Fruit fly (Drosophila melanogaster) whole organism, wandering third instar larva: Measurements from ENCODE around the gene CG3726.

Experiments
- Abd-B ChIP-seq: fragments of >200 bp; optimal IDR thresholded peaks from 2 replicates; lab custom pipeline; 2017; ENCODE audit warnings: missing biosample characterization, missing genetic modification characterization
- CG32264 ChIP-seq: fragments of 200-800 bp; sonication (Bioruptor generic); optimal IDR thresholded peaks from 2 replicates; lab custom pipeline; 2016; ENCODE audit warnings: missing biosample characterization, missing genetic modification characterization
- CG9705 ChIP-seq: fragments of 200-800 bp; sonication (Bioruptor generic); optimal IDR thresholded peaks from 2 replicates; lab custom pipeline; 2018; ENCODE audit warnings: missing biosample characterization, mild to moderate bottlenecking, missing genetic modification characterization
- CrebA ChIP-seq: fragments of 200-800 bp; sonication (Bioruptor generic); optimal IDR thresholded peaks from 2 replicates; lab custom pipeline; 2016; ENCODE audit warnings: missing biosample characterization, mild to moderate bottlenecking, missing genetic modification characterization, borderline replicate concordance
- Dfd ChIP-seq: fragments of >200 bp; optimal IDR thresholded peaks from 2 replicates; lab custom pipeline; 2017; ENCODE audit warnings: missing biosample characterization, missing genetic modification characterization
- Dif ChIP-seq: fragments of 200-275, 200-300 bp; sonication (Bioruptor generic); optimal IDR thresholded peaks from 2 replicates; lab custom pipeline; 2018; ENCODE audit warnings: missing biosample characterization, missing genetic modification characterization; ENCODE audit not compliant: partially characterized antibody
- GATAd ChIP-seq: sonication (Bioruptor generic); optimal IDR thresholded peaks from 2 replicates; lab custom pipeline; 2016; ENCODE audit warnings: missing biosample characterization, missing genetic modification characterization
- HLH106 ChIP-seq: fragments of 200-800 bp; optimal IDR thresholded peaks from 3 replicates; lab custom pipeline; 2019; ENCODE audit warnings: missing biosample characterization, mild to moderate bottlenecking, missing genetic modification characterization, moderate library complexity
- Hnf4 ChIP-seq: fragments of 200-800 bp; sonication (Bioruptor generic); optimal IDR thresholded peaks from 2 replicates; lab custom pipeline; 2016; ENCODE audit warnings: missing biosample characterization, mild to moderate bottlenecking, missing genetic modification characterization
- Hr78 ChIP-seq: fragments of >200 bp; optimal IDR thresholded peaks from 2 replicates; lab custom pipeline; 2017; ENCODE audit warnings: missing biosample characterization, missing genetic modification characterization
- Hr83 ChIP-seq: fragments of 200-300 bp; sonication (Bioruptor generic); optimal IDR thresholded peaks from 2 replicates; lab custom pipeline; 2016; ENCODE audit warnings: missing biosample characterization, mild to moderate bottlenecking, missing genetic modification characterization, moderate library complexity; ENCODE audit not compliant: poor library complexity, severe bottlenecking
- Jra ChIP-seq: sonication (Bioruptor generic); optimal IDR thresholded peaks from 2 replicates; lab custom pipeline; 2016; ENCODE audit warnings: missing biosample characterization, missing genetic modification characterization
- Mio ChIP-seq: sonication (Bioruptor generic); optimal IDR thresholded peaks from 2 replicates; lab custom pipeline; 2016; ENCODE audit warnings: missing biosample characterization, missing genetic modification characterization
- Myc ChIP-seq: fragments of >200 bp; optimal IDR thresholded peaks from 2 replicates; lab custom pipeline; 2017
- N ChIP-seq: fragments of >200 bp; optimal IDR thresholded peaks from 2 replicates; lab custom pipeline; 2018; ENCODE audit warnings: missing biosample characterization, missing external identifiers, missing genetic modification characterization
- OdsH ChIP-seq: fragments of 200-800 bp; sonication (Bioruptor generic); optimal IDR thresholded peaks from 2 replicates; lab custom pipeline; 2016; ENCODE audit warnings: missing biosample characterization, mild to moderate bottlenecking, missing genetic modification characterization
- Rel ChIP-seq, 2 experiments: fragments of 200-800 bp; sonication (Bioruptor generic) in 1 of 2; optimal IDR thresholded peaks; 2 replicates in 1 of 2; 3 replicates in 1 of 2; lab custom pipeline; 2016 to 2019; ENCODE audit warnings: mild to moderate bottlenecking in 2 of 2, missing biosample characterization in 2 of 2, missing genetic modification characterization in 2 of 2, moderate library complexity in 1 of 2
- Sp1 ChIP-seq: fragments of 200-800 bp; sonication (Bioruptor generic); optimal IDR thresholded peaks from 3 replicates; lab custom pipeline; 2019; ENCODE audit warnings: missing biosample characterization, mild to moderate bottlenecking, missing genetic modification characterization, moderate library complexity
- Vsx2 ChIP-seq: fragments of 200-300, 225-300 bp; sonication (Bioruptor generic); optimal IDR thresholded peaks from 2 replicates; lab custom pipeline; 2018; ENCODE audit warnings: missing biosample characterization, missing genetic modification characterization; ENCODE audit not compliant: partially characterized antibody
- br ChIP-seq: fragments of 200-800 bp; sonication (Bioruptor generic); optimal IDR thresholded peaks from 2 replicates; lab custom pipeline; 2016; ENCODE audit warnings: missing biosample characterization, missing genetic modification characterization
- brk ChIP-seq: fragments of 200-800 bp; sonication (Bioruptor generic); optimal IDR thresholded peaks from 2 replicates; lab custom pipeline; 2016; ENCODE audit warnings: missing biosample characterization, mild to moderate bottlenecking, missing genetic modification characterization
- dl ChIP-seq, 2 experiments: fragments of 175-275, 200-275 bp in 1 of 2; fragments of 200-275 bp in 1 of 2; sonication (Bioruptor generic); optimal IDR thresholded peaks; lab custom pipeline; 2018; ENCODE audit warnings: mild to moderate bottlenecking in 2 of 2, missing biosample characterization in 2 of 2, missing genetic modification characterization in 2 of 2, moderate library complexity in 2 of 2; ENCODE audit not compliant: partially characterized antibody in 2 of 2, insufficient read depth in 1 of 2
- dmrt93B ChIP-seq: fragments of 200-800 bp; sonication (Bioruptor generic); optimal IDR thresholded peaks from 2 replicates; lab custom pipeline; 2018; ENCODE audit warnings: missing biosample characterization, mild to moderate bottlenecking, missing genetic modification characterization
- dsf ChIP-seq: sonication (Bioruptor generic); optimal IDR thresholded peaks from 2 replicates; lab custom pipeline; 2016; ENCODE audit warnings: missing biosample characterization, missing genetic modification characterization, borderline replicate concordance
- ey ChIP-seq: fragments of 200-800 bp; sonication (Bioruptor generic); optimal IDR thresholded peaks from 2 replicates; lab custom pipeline; 2016; ENCODE audit warnings: missing biosample characterization, missing genetic modification characterization
- foxo ChIP-seq, 2 experiments: fragments of 200-800 bp; sonication (Bioruptor generic); optimal IDR thresholded peaks; 2 replicates in 1 of 2; 3 replicates in 1 of 2; lab custom pipeline; 2016 to 2017; ENCODE audit warnings: missing biosample characterization in 2 of 2, missing genetic modification characterization in 2 of 2
- fru ChIP-seq: fragments of 200-800 bp; sonication (Bioruptor generic); optimal IDR thresholded peaks from 3 replicates; lab custom pipeline; 2016; ENCODE audit warnings: missing biosample characterization, mild to moderate bottlenecking, missing genetic modification characterization
- h ChIP-seq: fragments of 200-800 bp; sonication (Bioruptor generic); optimal IDR thresholded peaks from 3 replicates; lab custom pipeline; 2016; ENCODE audit warnings: missing biosample characterization, mild to moderate bottlenecking, missing genetic modification characterization
- jim ChIP-seq: fragments of 175-275, 200-325 bp; sonication (Bioruptor generic); optimal IDR thresholded peaks from 2 replicates; lab custom pipeline; 2016; ENCODE audit warnings: missing biosample characterization, mild to moderate bottlenecking, missing genetic modification characterization
- lola ChIP-seq: fragments of >200 bp; optimal IDR thresholded peaks from 2 replicates; lab custom pipeline; 2017; ENCODE audit warnings: missing biosample characterization, missing genetic modification characterization
- pan ChIP-seq: fragments of >200 bp; optimal IDR thresholded peaks from 2 replicates; lab custom pipeline; 2017
- psq ChIP-seq: fragments of 200-800 bp; sonication (Bioruptor generic); optimal IDR thresholded peaks from 3 replicates; lab custom pipeline; 2017; ENCODE audit warnings: missing biosample characterization, mild to moderate bottlenecking, missing genetic modification characterization, moderate library complexity
- rgr ChIP-seq: fragments of 200-800 bp; sonication (Bioruptor generic); optimal IDR thresholded peaks from 3 replicates; lab custom pipeline; 2016; ENCODE audit warnings: missing biosample characterization, mild to moderate bottlenecking, missing genetic modification characterization
- sage ChIP-seq: fragments of 200-800 bp; sonication (Bioruptor generic); optimal IDR thresholded peaks from 2 replicates; lab custom pipeline; 2016; ENCODE audit warnings: missing biosample characterization, mild to moderate bottlenecking, missing genetic modification characterization
- sv ChIP-seq: fragments of 200-800 bp; sonication (Bioruptor generic); optimal IDR thresholded peaks from 3 replicates; lab custom pipeline; 2016; ENCODE audit warnings: missing biosample characterization, missing genetic modification characterization
- tai ChIP-seq: sonication (Bioruptor generic); optimal IDR thresholded peaks from 2 replicates; lab custom pipeline; 2016; ENCODE audit warnings: missing biosample characterization, missing genetic modification characterization
- usp ChIP-seq: fragments of >200 bp; optimal IDR thresholded peaks from 2 replicates; lab custom pipeline; 2017; ENCODE audit warnings: missing biosample characterization, missing genetic modification characterization
- woc ChIP-seq: sonication (Bioruptor generic); optimal IDR thresholded peaks from 2 replicates; lab custom pipeline; 2016; ENCODE audit warnings: missing biosample characterization, mild to moderate bottlenecking, missing genetic modification characterization

Gene CG3726

dm6 chrX:5895821-5896550, 20.9 kb upstream of the CG3726 start (continued):
- TF ChIP-seq Mio (GFP tag; lab: Kevin White, UChicago), result peak; percentile 84
- TF ChIP-seq Sp1 (GFP tag; lab: Kevin White, UChicago), result peak; percentile 96
- peak; percentile 84 for TF ChIP-seq GATAd (GFP tag; lab: Kevin White, UChicago)
- no peak for TF ChIP-seq lola
- TF ChIP-seq dl (GFP tag; optimal IDR thresholded peaks at IDR 0.05; lab: Kevin White, UChicago; ENCODE audit: insufficient read depth in 1 of 2, partially characterized antibody in 2 of 2), result no peak
- TF ChIP-seq Hnf4 (GFP tag; lab: Kevin White, UChicago), result peak; percentile 98
- TF ChIP-seq fru (GFP tag; lab: Kevin White, UChicago), result peak; percentile 95
- TF ChIP-seq brk, result peak; percentile 87

dm6 chrX:5896809-5897700, 19.8 kb upstream of the CG3726 start:
- TF ChIP-seq CG32264 (no peak), sv (no peak), psq (GFP tag; lab: Kevin White, UChicago) (peak; percentile 46), Vsx2 (GFP tag; lab: Kevin White, UChicago) (no peak), CG9705 (GFP tag; lab: Kevin White, UChicago) (no peak), woc (peak; percentile 49), Jra (no peak), lola (no peak), usp (GFP tag; lab: Kevin White, UChicago) (no peak), sage (GFP tag; lab: Kevin White, UChicago) (no peak), rgr (GFP tag; lab: Kevin White, UChicago) (peak; percentile 62), HLH106 (tag; lab: Kevin White, UChicago) (peak; percentile 38), Myc (lab: Kevin White, UChicago) (no peak), h (GFP tag; lab: Kevin White, UChicago) (peak; percentile 54), OdsH (peak; percentile 40), Abd-B (no peak), Dfd (GFP tag; lab: Kevin White, UChicago) (no peak), Hr83 (peak; percentile 5), tai (GFP tag; lab: Kevin White, UChicago) (no peak), jim (GFP tag; lab: Kevin White, UChicago) (no peak), ey (peak; percentile 30), dmrt93B (peak; percentile 35), CrebA (GFP tag; lab: Kevin White, UChicago) (no peak), GATAd (GFP tag; lab: Kevin White, UChicago) (no peak), Rel (GFP tag; optimal IDR thresholded peaks at IDR 0.05; lab: Kevin White, UChicago) (no peak), Rel (tag; optimal IDR thresholded peaks at IDR 0.05; lab: Kevin White, UChicago) (no peak), foxo (GFP tag; optimal IDR thresholded peaks at IDR 0.05; lab: Kevin White, UChicago) (peak in 1 of 2 experiments; percentile 34), pan (lab: Kevin White, UChicago) (no peak), Sp1 (GFP tag; lab: Kevin White, UChicago) (peak; percentile 65), dl (GFP tag; optimal IDR thresholded peaks at IDR 0.05; lab: Kevin White, UChicago; ENCODE audit: insufficient read depth in 1 of 2, partially characterized antibody in 2 of 2) (no peak), Hr78 (GFP tag; lab: Kevin White, UChicago) (no peak), br (GFP tag; lab: Kevin White, UChicago) (peak; percentile 61), dsf (GFP tag; lab: Kevin White, UChicago) (no peak), Mio (GFP tag; lab: Kevin White, UChicago) (no peak), brk (no peak), Hnf4 (GFP tag; lab: Kevin White, UChicago) (peak; percentile 68), Dif (GFP tag; lab: Kevin White, UChicago) (no peak), fru (GFP tag; lab: Kevin White, UChicago) (peak; percentile 33), N (no peak)
